Fruit fly (Drosophila melanogaster) whole organism, embryonic: ENCODE data around the gene CG10589.

Experiments
- Atf-2 ChIP-seq: fragments of 200-800 bp; sonication (Bioruptor generic); optimal IDR thresholded peaks from 2 replicates; lab custom pipeline; 2016; ENCODE audit warnings: missing biosample characterization, missing genetic modification characterization
- CG10462 ChIP-seq: fragments of 200-800 bp; sonication (Bioruptor generic); optimal IDR thresholded peaks from 2 replicates; lab custom pipeline; 2016; ENCODE audit warnings: missing biosample characterization, missing genetic modification characterization
- CG10565 ChIP-seq: fragments of 200-800 bp; sonication (Bioruptor generic); optimal IDR thresholded peaks from 3 replicates; lab custom pipeline; 2016; ENCODE audit warnings: missing biosample characterization, mild to moderate bottlenecking, missing genetic modification characterization
- CG11398 ChIP-seq: fragments of 200-800 bp; sonication (Bioruptor generic); optimal IDR thresholded peaks from 2 replicates; lab custom pipeline; 2016; ENCODE audit warnings: missing biosample characterization, missing genetic modification characterization
- CG1233 ChIP-seq: fragments of 200-800 bp; sonication (Bioruptor generic); optimal IDR thresholded peaks from 4 replicates; lab custom pipeline; 2018; ENCODE audit warnings: missing biosample characterization, mild to moderate bottlenecking, missing genetic modification characterization
- CG13894 ChIP-seq: fragments of 200-800 bp; sonication (Bioruptor generic); optimal IDR thresholded peaks from 3 replicates; lab custom pipeline; 2018; ENCODE audit warnings: missing biosample characterization, mild to moderate bottlenecking, missing genetic modification characterization, moderate library complexity
- CG14860 ChIP-seq: fragments of 200-800 bp; sonication (Bioruptor generic); IDR thresholded peaks from 3 replicates; pipeline ENCODE4 v1.3.6; 2022; ENCODE audit warnings: missing biosample characterization, missing genetic modification characterization; ENCODE audit not compliant: partially characterized antibody
- CG16815 ChIP-seq: fragments of 200-800 bp; sonication (Bioruptor generic); optimal IDR thresholded peaks from 3 replicates; lab custom pipeline; 2017; ENCODE audit warnings: missing biosample characterization, mild to moderate bottlenecking, missing genetic modification characterization
- CG1792 ChIP-seq: fragments of 200-800 bp; sonication (Bioruptor generic); optimal IDR thresholded peaks from 2 replicates; lab custom pipeline; 2016; ENCODE audit warnings: missing biosample characterization, missing genetic modification characterization
- CG30020 ChIP-seq: fragments of 200-800 bp; optimal IDR thresholded peaks from 2 replicates; lab custom pipeline; 2019; ENCODE audit warnings: missing biosample characterization, mild to moderate bottlenecking, missing genetic modification characterization, moderate library complexity
- CG3163 ChIP-seq: fragments of 200-800 bp; sonication (Bioruptor generic); optimal IDR thresholded peaks from 3 replicates; lab custom pipeline; 2016; ENCODE audit warnings: missing biosample characterization, missing genetic modification characterization
- CG34224 ChIP-seq: fragments of 200-800 bp; sonication (Bioruptor generic); IDR thresholded peaks from 3 replicates; pipeline ENCODE4 v1.3.6; 2022; ENCODE audit warnings: missing biosample characterization, missing genetic modification characterization; ENCODE audit not compliant: partially characterized antibody
- CG3838 ChIP-seq: fragments of 200-800 bp; sonication (Bioruptor generic); optimal IDR thresholded peaks from 3 replicates; lab custom pipeline; 2016; ENCODE audit warnings: missing biosample characterization, missing genetic modification characterization
- CG4328 ChIP-seq: fragments of 200-800 bp; sonication (Bioruptor generic); optimal IDR thresholded peaks from 3 replicates; lab custom pipeline; 2017; ENCODE audit warnings: missing biosample characterization, missing genetic modification reagents, missing genetic modification characterization
- CG4360 ChIP-seq: fragments of 200-800 bp; sonication (Bioruptor generic); IDR thresholded peaks from 2 replicates; pipeline ENCODE4 v1.3.6; 2022; ENCODE audit warnings: missing biosample characterization, missing genetic modification characterization
- CG4854 ChIP-seq: fragments of 200-800 bp; sonication (Bioruptor generic); optimal IDR thresholded peaks from 2 replicates; lab custom pipeline; 2016; ENCODE audit warnings: missing biosample characterization, missing genetic modification characterization, inconsistent platforms
- CG5180 ChIP-seq: fragments of 200-800 bp; sonication (Bioruptor generic); optimal IDR thresholded peaks from 3 replicates; lab custom pipeline; 2017; ENCODE audit warnings: missing biosample characterization, missing genetic modification characterization, mild to moderate bottlenecking, moderate library complexity, missing genetic modification reagents
- CG6683 ChIP-seq: fragments of 200-800 bp; sonication (Bioruptor generic); optimal IDR thresholded peaks from 2 replicates; lab custom pipeline; 2017; ENCODE audit warnings: missing biosample characterization, mild to moderate bottlenecking, missing genetic modification characterization, missing genetic modification reagents
- CG6689 ChIP-seq: fragments of 200-800 bp; sonication (Bioruptor generic); IDR thresholded peaks from 2 replicates; pipeline ENCODE4 v1.3.6; 2022; ENCODE audit warnings: missing biosample characterization, missing genetic modification characterization
- CG8290 ChIP-seq, 3 experiments: fragments of 200-800 bp; sonication (Bioruptor generic); optimal IDR thresholded peaks; 2 replicates each; lab custom pipeline; 2016 to 2019; ENCODE audit warnings: missing biosample characterization in 3 of 3, missing genetic modification characterization in 3 of 3, mild to moderate bottlenecking in 2 of 3, moderate library complexity in 1 of 3
- CG8359 ChIP-seq: fragments of 200-800 bp; sonication (Bioruptor generic); optimal IDR thresholded peaks from 2 replicates; lab custom pipeline; 2017; ENCODE audit warnings: missing biosample characterization, mild to moderate bottlenecking, missing genetic modification characterization, borderline replicate concordance
- CG8765 ChIP-seq: fragments of 200-800 bp; sonication (Bioruptor generic); IDR thresholded peaks from 2 replicates; pipeline ENCODE4 v1.3.6; 2022; ENCODE audit warnings: missing biosample characterization, missing genetic modification characterization
- Dad ChIP-seq: fragments of 200-800 bp; sonication (Bioruptor generic); optimal IDR thresholded peaks from 3 replicates; lab custom pipeline; 2016; ENCODE audit warnings: missing biosample characterization, missing genetic modification characterization
- Dek ChIP-seq: fragments of 200-800 bp; sonication (Bioruptor generic); optimal IDR thresholded peaks from 3 replicates; lab custom pipeline; 2019; ENCODE audit warnings: missing biosample characterization, mild to moderate bottlenecking, missing genetic modification characterization, moderate library complexity
- Drgx ChIP-seq: fragments of 200-800 bp; sonication (Bioruptor generic); IDR thresholded peaks from 2 replicates; pipeline ENCODE4 v1.3.6; 2022; ENCODE audit warnings: missing biosample characterization, missing genetic modification characterization
- Elba2 ChIP-seq: fragments of 200-800 bp; sonication (Bioruptor generic); optimal IDR thresholded peaks from 3 replicates; lab custom pipeline; 2016; ENCODE audit warnings: missing biosample characterization, missing genetic modification characterization
- Myb ChIP-seq: fragments of 200-800 bp; sonication (Bioruptor generic); optimal IDR thresholded peaks from 2 replicates; lab custom pipeline; 2016; ENCODE audit warnings: missing biosample characterization, missing genetic modification characterization
- Nf-YC ChIP-seq: fragments of 200-800 bp; optimal IDR thresholded peaks from 3 replicates; lab custom pipeline; 2019; ENCODE audit warnings: missing biosample characterization, mild to moderate bottlenecking, missing genetic modification characterization, moderate library complexity
- PHDP ChIP-seq: fragments of 200-800 bp; sonication (Bioruptor generic); optimal IDR thresholded peaks from 3 replicates; lab custom pipeline; 2018; ENCODE audit warnings: missing biosample characterization, mild to moderate bottlenecking, missing genetic modification characterization, moderate library complexity
- Rfx ChIP-seq: fragments of 200-800 bp; sonication (Bioruptor generic); IDR thresholded peaks from 2 replicates; pipeline ENCODE4 v1.3.6; 2022; ENCODE audit warnings: missing biosample characterization, missing genetic modification characterization
- ab ChIP-seq: fragments of 200-800 bp; sonication (Bioruptor generic); optimal IDR thresholded peaks from 2 replicates; lab custom pipeline; 2016; ENCODE audit warnings: missing biosample characterization, missing genetic modification characterization
- ash1 ChIP-seq: fragments of 200-800 bp; sonication (Bioruptor generic); optimal IDR thresholded peaks from 2 replicates; lab custom pipeline; 2018; ENCODE audit warnings: missing biosample characterization, mild to moderate bottlenecking, missing genetic modification characterization
- bbx ChIP-seq: fragments of 200-800 bp; sonication (Bioruptor generic); IDR thresholded peaks from 2 replicates; pipeline ENCODE4 v1.3.6; 2022; ENCODE audit warnings: missing biosample characterization, missing genetic modification characterization; ENCODE audit not compliant: partially characterized antibody
- dati ChIP-seq: fragments of 200-800 bp; sonication (Bioruptor generic); IDR thresholded peaks from 2 replicates; pipeline ENCODE4 v1.3.6; 2022; ENCODE audit warnings: missing biosample characterization, missing genetic modification characterization
- emc ChIP-seq: fragments of 200-800 bp; sonication (Bioruptor generic); optimal IDR thresholded peaks from 2 replicates; lab custom pipeline; 2016; ENCODE audit warnings: missing biosample characterization, missing genetic modification characterization
- exex ChIP-seq: fragments of 200-800 bp; sonication (Bioruptor generic); optimal IDR thresholded peaks from 4 replicates; lab custom pipeline; 2018; ENCODE audit warnings: missing biosample characterization, mild to moderate bottlenecking, missing genetic modification characterization, moderate library complexity
- gcm ChIP-seq: fragments of 200-800 bp; sonication (Bioruptor generic); optimal IDR thresholded peaks from 2 replicates; lab custom pipeline; 2019; ENCODE audit warnings: missing biosample characterization, mild to moderate bottlenecking, missing genetic modification characterization, moderate library complexity
- hb ChIP-seq: fragments of 200-800 bp; sonication (Bioruptor generic); IDR thresholded peaks from 3 replicates; pipeline ENCODE4 v1.3.6; 2022; ENCODE audit warnings: missing biosample characterization, missing genetic modification characterization; ENCODE audit not compliant: partially characterized antibody
- hbn ChIP-seq: fragments of 200-800 bp; sonication (Bioruptor generic); IDR thresholded peaks from 2 replicates; pipeline ENCODE4 v1.3.6; 2022; ENCODE audit warnings: missing biosample characterization, missing genetic modification characterization; ENCODE audit not compliant: partially characterized antibody
- klu ChIP-seq: fragments of 200-800 bp; sonication (Bioruptor generic); IDR thresholded peaks from 2 replicates; pipeline ENCODE4 v1.3.6; 2022; ENCODE audit warnings: missing biosample characterization, missing genetic modification characterization
- peb ChIP-seq: fragments of 200-800 bp; sonication (Bioruptor generic); IDR thresholded peaks from 2 replicates; pipeline ENCODE4 v1.3.6; 2022; ENCODE audit warnings: missing biosample characterization, missing genetic modification characterization
- pzg ChIP-seq: fragments of 200-800 bp; sonication (Bioruptor generic); optimal IDR thresholded peaks from 3 replicates; lab custom pipeline; 2018; ENCODE audit warnings: missing biosample characterization, mild to moderate bottlenecking, missing genetic modification characterization, moderate library complexity
- repo ChIP-seq: fragments of 200-800 bp; sonication (Bioruptor generic); optimal IDR thresholded peaks from 2 replicates; lab custom pipeline; 2016; ENCODE audit warnings: missing biosample characterization, missing genetic modification characterization
- row ChIP-seq: fragments of 200-800 bp; sonication (Bioruptor generic); IDR thresholded peaks from 3 replicates; pipeline ENCODE4 v1.3.6; 2022; ENCODE audit warnings: missing biosample characterization, missing genetic modification characterization
- schlank ChIP-seq: fragments of 200-800 bp; sonication (Bioruptor generic); optimal IDR thresholded peaks from 2 replicates; lab custom pipeline; 2018; ENCODE audit warnings: missing biosample characterization, mild to moderate bottlenecking, missing genetic modification characterization
- sob ChIP-seq: fragments of 200-800 bp; sonication (Bioruptor generic); IDR thresholded peaks from 2 replicates; pipeline ENCODE4 v1.3.6; 2022; ENCODE audit warnings: missing biosample characterization, missing genetic modification characterization
- toy ChIP-seq: fragments of 200-800 bp; sonication (Bioruptor generic); IDR thresholded peaks from 2 replicates; pipeline ENCODE4 v1.3.6; 2022; ENCODE audit warnings: missing biosample characterization, missing genetic modification characterization
- ttk ChIP-seq: fragments of 200-800 bp; sonication (Bioruptor generic); IDR thresholded peaks from 2 replicates; pipeline ENCODE4 v2.1.2; 2022; ENCODE audit warnings: missing biosample characterization, missing genetic modification characterization
- wor ChIP-seq: fragments of 200-800 bp; sonication (Bioruptor generic); IDR thresholded peaks from 2 replicates; pipeline ENCODE4 v1.3.6; 2022; ENCODE audit warnings: missing biosample characterization, missing genetic modification characterization

The CG10589 gene

dm6 chr3L:20949371-20950135 is 21.9 kb downstream of the CG10589 start, which contains the start of gene fng:
Gene fng, minus strand, starts transcription at chr3L:20949512.
- TF ChIP-seq Atf-2 (no peak), CG3838 (GFP tag; lab: Kevin White, UChicago) (no peak), CG8290 (GFP tag; optimal IDR thresholded peaks at IDR 0.05; lab: Kevin White, UChicago) (no peak), CG8290 (tag; optimal IDR thresholded peaks at IDR 0.05; lab: Kevin White, UChicago) (peak in 1 of 2 experiments; percentile 8), Myb (GFP tag; lab: Kevin White, UChicago) (no peak), exex (tag; lab: Kevin White, UChicago) (no peak), CG8359 (GFP tag; lab: Kevin White, UChicago) (peak; percentile 21), CG6683 (GFP tag; lab: Kevin White, UChicago) (no peak), CG4854 (GFP tag; lab: Kevin White, UChicago) (no peak), CG13894 (tag; lab: Kevin White, UChicago) (peak; percentile 46), PHDP (tag; lab: Kevin White, UChicago) (no peak), gcm (GFP tag; lab: Kevin White, UChicago) (peak; percentile 23), toy (GFP tag; lab: Robert Waterston, UW) (no peak), Drgx (GFP tag; lab: Robert Waterston, UW) (peak; percentile 21; the same call in 1 of the 2 replicates), schlank (no peak), hbn (GFP tag; lab: Robert Waterston, UW) (peak; percentile 50; the same call in 1 of the 2 replicates), peb (GFP tag; lab: Robert Waterston, UW) (no peak), Elba2 (GFP tag; lab: Kevin White, UChicago) (peak; percentile 47), CG5180 (GFP tag; lab: Kevin White, UChicago) (no peak), CG1233 (GFP tag; lab: Kevin White, UChicago) (no peak), ash1 (GFP tag; lab: Kevin White, UChicago) (no peak), hb (GFP tag; lab: Robert Waterston, UW) (no peak), dati (no peak), CG11398 (GFP tag; lab: Kevin White, UChicago) (no peak), Nf-YC (tag; lab: Kevin White, UChicago) (peak; percentile 88), Dad (no peak), klu (no peak), emc (GFP tag; lab: Kevin White, UChicago) (no peak), Rfx (GFP tag; lab: Robert Waterston, UW) (no peak), ttk (GFP tag; lab: Robert Waterston, UW) (no peak), CG16815 (GFP tag; lab: Kevin White, UChicago) (no peak), CG8765 (GFP tag; lab: Robert Waterston, UW) (no peak), CG30020 (tag; lab: Kevin White, UChicago) (no peak), repo (GFP tag; lab: Kevin White, UChicago) (no peak), wor (GFP tag; lab: Robert Waterston, UW) (no peak), CG10462 (no peak), CG34224 (GFP tag; lab: Robert Waterston, UW) (peak; percentile 78), bbx (GFP tag; lab: Robert Waterston, UW) (peak; percentile 57), CG6689 (GFP tag; lab: Robert Waterston, UW) (no peak), sob (GFP tag; lab: Robert Waterston, UW) (peak; percentile 18; the same call in 1 of the 2 replicates), CG4360 (GFP tag; lab: Robert Waterston, UW) (peak; percentile 42), pzg (no peak), CG4328 (GFP tag; lab: Kevin White, UChicago) (no peak), CG3163 (GFP tag; lab: Kevin White, UChicago) (peak; percentile 89), CG14860 (no peak), CG10565 (GFP tag; lab: Kevin White, UChicago) (no peak), Dek (tag; lab: Kevin White, UChicago) (no peak), ab (GFP tag; lab: Kevin White, UChicago) (no peak), CG1792 (GFP tag; lab: Kevin White, UChicago) (no peak), row (no peak)
